Worm (Caenorhabditis elegans) whole organism, young adult: ENCODE measurements around the gene C48B4.12.

ENCODE experiments used
- B0336.3 ChIP-seq: fragments of 200-800 bp; sonication (Bioruptor generic); IDR thresholded peaks from 2 replicates; pipeline ENCODE4 v1.3.6; 2022; ENCODE audit warnings: missing genetic modification characterization, missing compliant biosample characterization
- F22D6.2 ChIP-seq: sonication (generic microtip); optimal IDR thresholded peaks from 2 replicates; lab custom pipeline; 2016; ENCODE audit warnings: mild to moderate bottlenecking, missing genetic modification characterization, missing compliant biosample characterization
- F23B12.7 ChIP-seq: sonication (generic microtip); optimal IDR thresholded peaks from 2 replicates; lab custom pipeline; 2017; ENCODE audit warnings: missing genetic modification characterization, mild to moderate bottlenecking, missing compliant biosample characterization, antibody characterized with exemption, moderate library complexity; ENCODE audit not compliant: insufficient read depth
- F33H1.4 ChIP-seq: fragments of 200-800 bp; sonication (Bioruptor generic); IDR thresholded peaks from 2 replicates; pipeline ENCODE4 v1.3.6; 2022; ENCODE audit warnings: missing genetic modification reagents, missing genetic modification characterization, missing compliant biosample characterization
- F52B5.7 ChIP-seq: sonication (generic microtip); optimal IDR thresholded peaks from 2 replicates; lab custom pipeline; 2016; ENCODE audit warnings: mild to moderate bottlenecking, missing genetic modification characterization, missing compliant biosample characterization
- F55B11.4 ChIP-seq: sonication (generic microtip); optimal IDR thresholded peaks from 2 replicates; lab custom pipeline; 2016; ENCODE audit warnings: missing compliant biosample characterization, missing genetic modification characterization, borderline replicate concordance; ENCODE audit not compliant: insufficient read depth
- K11D2.4 ChIP-seq: fragments of 200-800 bp; sonication (Bioruptor generic); IDR thresholded peaks from 2 replicates; pipeline ENCODE4 v1.3.6; 2022; ENCODE audit warnings: missing genetic modification reagents, missing genetic modification characterization, missing compliant biosample characterization
- K12H6.12 ChIP-seq: fragments of 200-800 bp; sonication (Bioruptor generic); optimal IDR thresholded peaks from 2 replicates; lab custom pipeline; 2018; ENCODE audit warnings: mild to moderate bottlenecking, missing genetic modification characterization, missing compliant biosample characterization
- Y53G8AR.9 ChIP-seq: fragments of 200-800 bp; sonication (Bioruptor generic); conservative IDR thresholded peaks from 2 replicates; pipeline ENCODE4 v1.3.6; 2022; ENCODE audit warnings: missing genetic modification reagents, missing genetic modification characterization, missing compliant biosample characterization
- Y56A3A.18 ChIP-seq: fragments of 200-800 bp; sonication (Bioruptor generic); IDR thresholded peaks from 2 replicates; pipeline ENCODE4 v1.3.6; 2022; ENCODE audit warnings: missing genetic modification reagents, missing genetic modification characterization, missing compliant biosample characterization
- attf-5 ChIP-seq: fragments of 200-800 bp; sonication (Bioruptor generic); optimal IDR thresholded peaks from 2 replicates; lab custom pipeline; 2018; ENCODE audit warnings: mild to moderate bottlenecking, missing genetic modification characterization, missing compliant biosample characterization
- bed-1 ChIP-seq: fragments of 200-800 bp; sonication (Bioruptor generic); IDR thresholded peaks from 2 replicates; pipeline ENCODE4 v1.3.6; 2022; ENCODE audit warnings: missing genetic modification reagents, missing genetic modification characterization, missing compliant biosample characterization
- bed-2 ChIP-seq: fragments of 200-800 bp; sonication (Bioruptor generic); IDR thresholded peaks from 2 replicates; pipeline ENCODE4 v1.3.6; 2022; ENCODE audit warnings: missing genetic modification reagents, missing genetic modification characterization, missing compliant biosample characterization
- ccch-3 ChIP-seq: fragments of 200-800 bp; sonication (Bioruptor generic); optimal IDR thresholded peaks from 2 replicates; lab custom pipeline; 2018; ENCODE audit warnings: mild to moderate bottlenecking, missing genetic modification characterization, missing compliant biosample characterization
- cebp-1 ChIP-seq, 2 experiments: fragments of 200-800 bp in 1 of 2; sonication (Bioruptor generic) in 1 of 2; sonication (generic microtip) in 1 of 2; IDR thresholded peaks in 1 of 2; optimal IDR thresholded peaks in 1 of 2; 2 replicates each; pipeline versions ENCODE4 v1.3.6 to Lab custom; 2017 to 2022; ENCODE audit warnings: missing compliant biosample characterization in 2 of 2, missing genetic modification characterization in 2 of 2, mild to moderate bottlenecking in 1 of 2, missing genetic modification reagents in 1 of 2, moderate library complexity in 1 of 2
- ceh-27 ChIP-seq: fragments of 200-800 bp; sonication (Bioruptor generic); optimal IDR thresholded peaks from 2 replicates; lab custom pipeline; 2018; ENCODE audit warnings: mild to moderate bottlenecking, missing genetic modification characterization, moderate library complexity, missing compliant biosample characterization
- chd-7 ChIP-seq: sonication (generic microtip); optimal IDR thresholded peaks from 2 replicates; lab custom pipeline; 2016; ENCODE audit warnings: mild to moderate bottlenecking, missing genetic modification characterization, moderate library complexity, missing compliant biosample characterization
- dox-1 ChIP-seq: fragments of 200-800 bp; sonication (Bioruptor generic); IDR thresholded peaks from 2 replicates; pipeline ENCODE4 v1.3.6; 2022; ENCODE audit warnings: missing genetic modification reagents, missing genetic modification characterization, missing compliant biosample characterization
- efl-1 ChIP-seq: fragments of 150-350 bp; optimal IDR thresholded peaks from 2 replicates; lab custom pipeline; 2014; ENCODE audit warnings: missing biosample characterization, missing genetic modification reagents, missing genetic modification characterization
- hmg-1.2 ChIP-seq: fragments of 200-800 bp; sonication (Bioruptor generic); IDR thresholded peaks from 2 replicates; pipeline ENCODE4 v1.3.6; 2022; ENCODE audit warnings: missing genetic modification reagents, missing genetic modification characterization, missing compliant biosample characterization
- let-526 ChIP-seq: fragments of 200-800 bp; sonication (Bioruptor generic); IDR thresholded peaks from 2 replicates; pipeline ENCODE4 v1.3.6; 2022; ENCODE audit warnings: missing genetic modification reagents, missing genetic modification characterization, missing compliant biosample characterization
- lin-26 ChIP-seq: fragments of 200-800 bp; sonication (Bioruptor generic); IDR thresholded peaks from 2 replicates; pipeline ENCODE4 v1.3.6; 2022; ENCODE audit warnings: missing genetic modification reagents, missing genetic modification characterization, missing compliant biosample characterization
- lin-35 ChIP-seq, 3 experiments: fragments of 150-350 bp in 2 of 3; sonication (generic microtip) in 1 of 3; optimal IDR thresholded peaks; 2 replicates each; lab custom pipeline; 2014 to 2018; ENCODE audit warnings: missing biosample characterization in 3 of 3, missing genetic modification characterization in 3 of 3, missing genetic modification reagents in 3 of 3
- lin-40 ChIP-seq: sonication (generic microtip); optimal IDR thresholded peaks from 2 replicates; lab custom pipeline; 2016; ENCODE audit warnings: missing genetic modification characterization, mild to moderate bottlenecking, missing compliant biosample characterization, missing genotype, missing genetic modification reagents
- lin-54 ChIP-seq: fragments of 200-800 bp; sonication (Bioruptor generic); optimal IDR thresholded peaks from 2 replicates; lab custom pipeline; 2018; ENCODE audit warnings: mild to moderate bottlenecking, missing genetic modification characterization, missing compliant biosample characterization
- mxl-1 ChIP-seq: sonication (generic microtip); optimal IDR thresholded peaks from 2 replicates; lab custom pipeline; 2016; ENCODE audit warnings: missing genetic modification characterization, missing compliant biosample characterization
- nfya-2 ChIP-seq: fragments of 200-800 bp; sonication (Bioruptor generic); IDR thresholded peaks from 2 replicates; pipeline ENCODE4 v1.3.6; 2022; ENCODE audit warnings: missing genetic modification reagents, missing genetic modification characterization, missing compliant biosample characterization
- nfyb-1 ChIP-seq: fragments of 200-800 bp; sonication (Bioruptor generic); IDR thresholded peaks from 2 replicates; pipeline ENCODE4 v1.3.6; 2022; ENCODE audit warnings: missing genetic modification reagents, missing genetic modification characterization, missing compliant biosample characterization
- nhr-179 ChIP-seq: sonication (generic microtip); optimal IDR thresholded peaks from 2 replicates; lab custom pipeline; 2016; ENCODE audit warnings: mild to moderate bottlenecking, missing genetic modification characterization, missing compliant biosample characterization
- nhr-80 ChIP-seq: sonication (generic microtip); optimal IDR thresholded peaks from 2 replicates; lab custom pipeline; 2016; ENCODE audit warnings: missing genetic modification characterization, missing compliant biosample characterization
- repo-1 ChIP-seq: sonication (generic microtip); optimal IDR thresholded peaks from 2 replicates; lab custom pipeline; 2017; ENCODE audit warnings: mild to moderate bottlenecking, missing genetic modification characterization, missing compliant biosample characterization
- sea-2 ChIP-seq: fragments of 200-800 bp; sonication (Bioruptor generic); IDR thresholded peaks from 2 replicates; pipeline ENCODE4 v1.3.6; 2022; ENCODE audit warnings: missing genetic modification characterization, missing compliant biosample characterization
- sptf-2 ChIP-seq: fragments of 200-800 bp; sonication (Bioruptor generic); optimal IDR thresholded peaks from 2 replicates; lab custom pipeline; 2018; ENCODE audit warnings: mild to moderate bottlenecking, missing genetic modification characterization, missing compliant biosample characterization
- tbp1 ChIP-seq: fragments of 200-800 bp; sonication (Bioruptor generic); optimal IDR thresholded peaks from 2 replicates; lab custom pipeline; 2018; ENCODE audit warnings: mild to moderate bottlenecking, missing genetic modification characterization, missing compliant biosample characterization
- unc-62 ChIP-seq: fragments of 150-350 bp; optimal IDR thresholded peaks from 2 replicates; lab custom pipeline; 2014; ENCODE audit warnings: missing biosample characterization, missing genetic modification reagents, missing genetic modification characterization
- zfh-2 ChIP-seq: fragments of 200-800 bp; sonication (Bioruptor generic); conservative IDR thresholded peaks from 2 replicates; pipeline ENCODE4 v1.3.6; 2022; ENCODE audit warnings: missing genetic modification reagents, missing genetic modification characterization, missing compliant biosample characterization
- ztf-18 ChIP-seq: sonication (generic microtip); optimal IDR thresholded peaks from 2 replicates; lab custom pipeline; 2016; ENCODE audit warnings: missing genotype, mild to moderate bottlenecking, missing genetic modification characterization, missing compliant biosample characterization
- ztf-28 ChIP-seq: fragments of 200-800 bp; sonication (Bioruptor generic); IDR thresholded peaks from 2 replicates; pipeline ENCODE4 v1.3.6; 2022; ENCODE audit warnings: missing genetic modification reagents, missing genetic modification characterization, missing compliant biosample characterization
- ztf-6 ChIP-seq: fragments of 200-800 bp; sonication (Bioruptor generic); IDR thresholded peaks from 2 replicates; pipeline ENCODE4 v1.3.6; 2022; ENCODE audit warnings: missing genetic modification reagents, missing genetic modification characterization, missing compliant biosample characterization

The C48B4.12 gene

DNA sequence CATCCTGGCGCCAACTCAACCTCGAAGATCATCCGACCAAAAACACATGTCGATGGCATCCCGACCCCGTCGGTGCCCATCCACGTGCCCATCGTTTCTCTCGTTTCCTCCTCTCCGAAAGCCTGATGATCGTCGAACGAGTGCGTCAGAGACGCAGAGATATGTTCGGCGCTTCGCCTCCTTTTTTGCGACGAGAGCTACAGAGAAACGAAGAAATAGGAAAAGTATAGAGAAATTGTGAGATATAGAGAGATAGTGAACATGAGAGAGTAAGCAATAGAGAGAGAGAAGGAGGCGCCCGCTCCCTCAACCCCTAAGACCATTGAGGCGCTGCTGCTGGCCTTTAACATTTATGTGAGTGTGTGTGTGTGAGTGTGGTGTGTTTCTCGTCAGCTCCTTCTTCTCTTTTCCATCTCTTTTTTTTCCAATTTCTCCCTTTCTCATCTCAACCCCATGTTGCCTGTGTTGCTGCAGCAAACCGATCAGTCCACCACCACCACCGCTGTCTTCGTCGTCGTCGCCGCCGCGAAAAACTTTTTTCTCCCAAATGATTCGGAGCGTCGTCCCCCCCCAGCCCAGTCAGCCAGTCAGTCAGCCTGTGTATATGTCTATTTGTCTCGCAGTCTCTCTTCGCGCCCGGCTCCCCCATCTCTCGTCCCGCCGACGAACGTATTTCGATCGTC, 22.1 kb downstream of the C48B4.12 start, which contains the start of gene hlh-11 (continued):
- TF ChIP-seq sea-2 (GFP tag; lab: Robert Waterston, UW): no peak
- peak; percentile 98 for TF ChIP-seq zfh-2
- TF ChIP-seq F55B11.4 (tag; lab: Kevin White, UChicago): no peak
- no peak for TF ChIP-seq nfya-2 (GFP tag; lab: Robert Waterston, UW)
- TF ChIP-seq ztf-6 (GFP tag; lab: Robert Waterston, UW): 0 out of 2 replicates have a peak, but pooled peaks have one; percentile 4
- TF ChIP-seq ztf-18 (tag; lab: Kevin White, UChicago): peak; percentile 68
- peak; percentile 78 for TF ChIP-seq chd-7
- peak; percentile 35 for TF ChIP-seq lin-54 (GFP tag; lab: Kevin White, UChicago)
- peak; percentile 52 for TF ChIP-seq F23B12.7 (tag; lab: Kevin White, UChicago)
- TF ChIP-seq F33H1.4 (GFP tag; lab: Robert Waterston, UW): no peak
- no peak for TF ChIP-seq nhr-179 (tag; lab: Kevin White, UChicago)
- TF ChIP-seq Y56A3A.18: no peak
- peak; percentile 93 for TF ChIP-seq lin-40
- no peak for TF ChIP-seq ccch-3 (GFP tag; lab: Kevin White, UChicago)
- TF ChIP-seq lin-26: peak; percentile 15; the same call in 1 of the 2 replicates
- peak; percentile 73 for TF ChIP-seq F22D6.2 (tag; lab: Kevin White, UChicago)
- TF ChIP-seq, all 124 proteins: peak for 51

ce11 chrIII:9620148-9620547, 23.0 kb downstream of the C48B4.12 start:
- TF ChIP-seq ceh-27 (peak; percentile 19), sptf-2 (GFP tag; lab: Kevin White, UChicago) (no peak), nhr-179 (tag; lab: Kevin White, UChicago) (no peak), K11D2.4 (GFP tag; lab: Robert Waterston, UW) (0 out of 2 replicates have a peak, but pooled peaks have one; percentile 11)

ce11 chrIII:9621840-9622525, 24.8 kb downstream of the C48B4.12 start:
- TF ChIP-seq unc-62 (GFP tag; lab: Kevin White, UChicago) (no peak), Y56A3A.18 (0 out of 2 replicates have a peak, but pooled peaks have one; percentile 23), lin-35 (GFP tag; optimal IDR thresholded peaks at IDR 0.05; lab: Kevin White, UChicago) (peak in 1 of 3 experiments; percentile 4), let-526 (GFP tag; lab: Robert Waterston, UW) (no peak; the same call in 1 of the 2 replicates), cebp-1 (GFP tag; IDR thresholded peaks at IDR 0.05; lab: Robert Waterston, UW) (no peak), cebp-1 (tag; optimal IDR thresholded peaks at IDR 0.05; lab: Kevin White, UChicago) (peak; percentile 12), tbp1 (GFP tag; lab: Kevin White, UChicago) (peak; percentile 4), hmg-1.2 (GFP tag; lab: Robert Waterston, UW) (no peak), B0336.3 (GFP tag; lab: Robert Waterston, UW) (0 out of 2 replicates have a peak, but pooled peaks have one; percentile 12), nhr-80 (tag; lab: Kevin White, UChicago) (peak; percentile 81), nfyb-1 (GFP tag; lab: Robert Waterston, UW) (0 out of 2 replicates have a peak, but pooled peaks have one; percentile 19)

- 0 out of 2 replicates have a peak, but pooled peaks have one; percentile 47 for TF ChIP-seq ztf-28 (GFP tag; lab: Robert Waterston, UW)
- no peak for TF ChIP-seq mxl-1
- no peak for TF ChIP-seq efl-1 (GFP tag; lab: Kevin White, UChicago)
- TF ChIP-seq dox-1 (GFP tag; lab: Robert Waterston, UW): peak; percentile 21; the same call in 1 of the 2 replicates
- TF ChIP-seq F52B5.7 (tag; lab: Kevin White, UChicago): peak; percentile 47
- peak; percentile 59 for TF ChIP-seq repo-1 (tag; lab: Kevin White, UChicago)
- TF ChIP-seq zfh-2: peak; percentile 46; the same call in 1 of the 2 replicates
- TF ChIP-seq attf-5: no peak
- TF ChIP-seq let-526 (GFP tag; lab: Robert Waterston, UW): no peak
- TF ChIP-seq bed-2 (GFP tag; lab: Robert Waterston, UW): no peak
- TF ChIP-seq K12H6.12 (tag; lab: Kevin White, UChicago): peak; percentile 2
- no peak for TF ChIP-seq bed-1 (GFP tag; lab: Robert Waterston, UW)
- TF ChIP-seq Y53G8AR.9: no peak
These were observed 26.3 kb downstream of the C48B4.12 start for ce11 chrIII:9623460-9623859.
